ENCODE assay signal across 3 worm cellular contexts in genomic region chrV:20795374-20795773, ce11.
TF ChIP-seq lines count a peak whose summit lies in the region.

No protein-coding gene starts in this region.

TF ChIP-seq in whole organism, L1 larva, 84 proteins besides CTCF, POLR2A, EP300 and RAD21:
- peak; percentile 39 for TF ChIP-seq nhr-19 (GFP tag; conservative IDR thresholded peaks at IDR 0.05; lab: Robert Waterston, UW)
- TF ChIP-seq rnt-1 (tag; optimal IDR thresholded peaks at IDR 0.05; lab: Kevin White, UChicago), result peak; percentile 20
TF ChIP-seq in whole organism, L1 larva: peak in this region for 2; not testable (repeated sequence) for 82.

TF ChIP-seq in whole organism, L4 larva, 104 proteins besides CTCF, POLR2A, EP300 and RAD21:
- TF ChIP-seq set-16 (GFP tag; IDR thresholded peaks at IDR 0.05; lab: Robert Waterston, UW), result peak; percentile 63
- TF ChIP-seq egl-43 (GFP tag; IDR thresholded peaks at IDR 0.05; lab: Robert Waterston, UW), result peak; percentile 58

TF ChIP-seq in whole organism, young adult, 124 proteins besides CTCF, POLR2A, EP300 and RAD21:
- TF ChIP-seq zfh-2 (GFP tag; conservative IDR thresholded peaks at IDR 0.05; lab: Robert Waterston, UW) (0 out of 2 replicates have a peak, but pooled peaks have one; percentile 13), dox-1 (GFP tag; IDR thresholded peaks at IDR 0.05; lab: Robert Waterston, UW) (0 out of 2 replicates have a peak, but pooled peaks have one; percentile 15)
